Fruit fly (Drosophila melanogaster) whole organism, pupa: ENCODE measurements around the gene CG42656.

Experiments
- CG10348 ChIP-seq: fragments of 200-800 bp; sonication (Bioruptor generic); IDR thresholded peaks from 2 replicates; pipeline ENCODE4 v1.3.6; 2022; ENCODE audit warnings: missing biosample characterization, missing genetic modification characterization
- CG12605 ChIP-seq: fragments of 200-800 bp; sonication (Bioruptor generic); IDR thresholded peaks from 2 replicates; pipeline ENCODE4 v1.3.6; 2022; ENCODE audit warnings: missing biosample characterization, missing genetic modification characterization
- CG13204 ChIP-seq: fragments of 200-800 bp; sonication (Bioruptor generic); optimal IDR thresholded peaks from 2 replicates; lab custom pipeline; 2018; ENCODE audit warnings: missing biosample characterization, mild to moderate bottlenecking, missing genetic modification characterization, moderate library complexity
- CG14655 ChIP-seq: fragments of 200-800 bp; sonication (Bioruptor generic); optimal IDR thresholded peaks from 3 replicates; lab custom pipeline; 2017; ENCODE audit warnings: mild to moderate bottlenecking, missing biosample characterization, missing genetic modification reagents, missing genetic modification characterization
- CG15710 ChIP-seq: fragments of 200-800 bp; sonication (Bioruptor generic); optimal IDR thresholded peaks from 2 replicates; lab custom pipeline; 2018; ENCODE audit warnings: missing biosample characterization, mild to moderate bottlenecking, missing genetic modification characterization, moderate library complexity
- CG17806 ChIP-seq: fragments of 200-800 bp; sonication (Bioruptor generic); optimal IDR thresholded peaks from 2 replicates; lab custom pipeline; 2018; ENCODE audit warnings: missing biosample characterization, mild to moderate bottlenecking, missing genetic modification characterization, moderate library complexity
- CG32121 ChIP-seq: fragments of 200-800 bp; sonication (Bioruptor generic); IDR thresholded peaks from 2 replicates; pipeline ENCODE4 v1.3.6; 2022; ENCODE audit warnings: missing biosample characterization, missing genetic modification characterization
- CG34367 ChIP-seq: fragments of 200-800 bp; sonication (Bioruptor generic); optimal IDR thresholded peaks from 2 replicates; lab custom pipeline; 2018; ENCODE audit warnings: missing biosample characterization, mild to moderate bottlenecking, missing genetic modification characterization
- CG4496 ChIP-seq: fragments of 200-800 bp; sonication (Bioruptor generic); IDR thresholded peaks from 3 replicates; pipeline ENCODE4 v1.3.6; 2022; ENCODE audit warnings: missing biosample characterization, missing genetic modification characterization
- CG8159 ChIP-seq: fragments of 200-800 bp; sonication (Bioruptor generic); optimal IDR thresholded peaks from 3 replicates; lab custom pipeline; 2018; ENCODE audit warnings: missing biosample characterization, mild to moderate bottlenecking, missing genetic modification characterization, moderate library complexity
- CG8301 ChIP-seq: fragments of 200-800 bp; sonication (Bioruptor generic); optimal IDR thresholded peaks from 2 replicates; lab custom pipeline; 2018; ENCODE audit warnings: missing biosample characterization, mild to moderate bottlenecking, missing genetic modification characterization
- CG9948 ChIP-seq: fragments of 200-800 bp; sonication (Bioruptor generic); optimal IDR thresholded peaks from 2 replicates; lab custom pipeline; 2018; ENCODE audit warnings: missing biosample characterization, mild to moderate bottlenecking, missing genetic modification characterization, moderate library complexity
- D1 ChIP-seq: fragments of 200-800 bp; sonication (Bioruptor generic); optimal IDR thresholded peaks from 2 replicates; lab custom pipeline; 2018; ENCODE audit warnings: missing biosample characterization, mild to moderate bottlenecking, missing genetic modification characterization, moderate library complexity
- EcR ChIP-seq: fragments of 200-800 bp; sonication (Bioruptor generic); optimal IDR thresholded peaks from 3 replicates; lab custom pipeline; 2019; ENCODE audit warnings: missing biosample characterization, missing genetic modification characterization, mild to moderate bottlenecking, moderate library complexity, missing genetic modification reagents
- Ets98B ChIP-seq: fragments of 200-800 bp; sonication (Bioruptor generic); IDR thresholded peaks from 2 replicates; pipeline ENCODE4 v1.3.6; 2022; ENCODE audit warnings: missing biosample characterization, missing genetic modification characterization
- Pif1A ChIP-seq: fragments of 200-800 bp; sonication (Bioruptor generic); optimal IDR thresholded peaks from 3 replicates; lab custom pipeline; 2016; ENCODE audit warnings: missing biosample characterization, missing genetic modification characterization
- Pif1B ChIP-seq: fragments of 200-800 bp; sonication (Bioruptor generic); optimal IDR thresholded peaks from 3 replicates; lab custom pipeline; 2016; ENCODE audit warnings: missing biosample characterization, missing genetic modification characterization
- Snoo ChIP-seq: fragments of 200-800 bp; sonication (Bioruptor generic); optimal IDR thresholded peaks from 3 replicates; lab custom pipeline; 2017; ENCODE audit warnings: missing biosample characterization, mild to moderate bottlenecking, missing genetic modification characterization, inconsistent platforms
- fd96Ca ChIP-seq: fragments of 200-800 bp; sonication (Bioruptor generic); IDR thresholded peaks from 3 replicates; pipeline ENCODE4 v1.3.6; 2022; ENCODE audit warnings: missing biosample characterization, missing genetic modification characterization
- gl ChIP-seq: fragments of 200-800 bp; sonication (Bioruptor generic); optimal IDR thresholded peaks from 2 replicates; lab custom pipeline; 2018; ENCODE audit warnings: missing biosample characterization, mild to moderate bottlenecking, missing genetic modification characterization
- rn ChIP-seq: fragments of 200-800 bp; sonication (Bioruptor generic); IDR thresholded peaks from 2 replicates; pipeline ENCODE4 v1.3.6; 2022; ENCODE audit warnings: missing biosample characterization, missing genetic modification characterization

Gene CG42656

DNA sequence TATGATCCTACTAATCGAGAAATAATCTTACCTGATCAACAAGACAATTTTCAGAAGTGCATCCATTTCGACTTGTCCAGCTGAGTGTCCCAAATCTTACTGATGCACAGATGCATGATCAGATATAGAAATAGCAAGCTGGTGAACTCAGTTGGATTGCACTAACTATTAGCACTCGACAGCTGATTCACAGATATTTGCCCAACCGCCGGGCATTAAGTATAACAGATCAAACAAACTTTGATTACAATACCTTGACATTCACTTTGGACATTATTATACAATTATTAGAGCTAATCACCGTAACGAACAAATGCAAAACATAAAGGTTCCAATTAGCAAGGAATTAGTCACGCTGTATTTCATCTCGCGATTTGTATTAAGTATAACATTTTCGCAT, at the start of gene CG42656:
Gene CG42656 (minus strand): TSS at position 101 of the 400 bp plus-strand sequence.
- TF ChIP-seq gl (tag; lab: Kevin White, UChicago) (no peak), Pif1A (no peak), CG9948 (tag; lab: Kevin White, UChicago) (no peak), CG8159 (tag; lab: Kevin White, UChicago) (no peak), rn (GFP tag; lab: Robert Waterston, UW) (no peak), fd96Ca (GFP tag; lab: Robert Waterston, UW) (no peak), EcR (GFP tag; lab: Kevin White, UChicago) (no peak), CG17806 (no peak), Ets98B (no peak), Snoo (no peak)

dm6 chr3R:7541145-7541860, 48.2 kb upstream of the CG42656 start, which contains the start of the genes alpha-Est3 and alpha-Est2:
Gene alpha-Est3, minus strand, starts transcription at chr3R:7541631.
Gene alpha-Est2, plus strand, starts transcription at chr3R:7541810.
- TF ChIP-seq CG14655 (no peak), rn (GFP tag; lab: Robert Waterston, UW) (no peak), EcR (GFP tag; lab: Kevin White, UChicago) (no peak), CG10348 (no peak), gl (tag; lab: Kevin White, UChicago) (no peak), CG8301 (no peak), Pif1B (no peak), CG4496 (no peak), CG34367 (tag; lab: Kevin White, UChicago) (no peak), CG15710 (tag; lab: Kevin White, UChicago) (no peak), Snoo (no peak), D1 (no peak), CG9948 (tag; lab: Kevin White, UChicago) (no peak), CG12605 (GFP tag; lab: Robert Waterston, UW) (no peak), fd96Ca (GFP tag; lab: Robert Waterston, UW) (no peak), CG8159 (tag; lab: Kevin White, UChicago) (no peak), CG32121 (GFP tag; lab: Robert Waterston, UW) (no peak)

DNA sequence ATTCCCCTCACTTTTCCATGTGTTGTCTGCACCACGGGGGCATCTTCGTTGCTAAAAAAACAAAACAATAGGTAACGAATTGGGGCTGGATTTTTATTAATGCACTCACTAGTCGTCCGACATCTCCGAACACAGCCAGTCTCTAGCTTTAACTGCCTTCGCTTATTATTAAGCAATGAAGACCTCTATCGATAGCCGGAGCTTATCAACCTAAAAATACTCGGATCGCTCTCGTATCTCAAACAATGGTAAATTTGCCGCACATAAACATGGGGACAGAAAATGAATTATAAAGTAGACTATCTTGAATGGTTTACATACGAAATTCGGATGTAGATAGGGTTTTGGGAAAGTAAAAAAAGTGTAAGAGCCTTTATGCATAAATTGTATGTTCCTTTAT, 45.4 kb upstream of the CG42656 start, which contains the start of gene alpha-Est4:
Gene alpha-Est4 (minus strand): TSS at position 181 of the 400 bp plus-strand sequence.
- TF ChIP-seq Pif1B (no peak), Ets98B (no peak), CG14655 (no peak), gl (tag; lab: Kevin White, UChicago) (no peak), CG4496 (no peak), D1 (no peak), CG8301 (no peak), EcR (GFP tag; lab: Kevin White, UChicago) (no peak), CG8159 (tag; lab: Kevin White, UChicago) (no peak), CG9948 (tag; lab: Kevin White, UChicago) (no peak), CG17806 (no peak), CG32121 (GFP tag; lab: Robert Waterston, UW) (no peak)
- TF ChIP-seq, all 21 proteins: peak for 0

DNA sequence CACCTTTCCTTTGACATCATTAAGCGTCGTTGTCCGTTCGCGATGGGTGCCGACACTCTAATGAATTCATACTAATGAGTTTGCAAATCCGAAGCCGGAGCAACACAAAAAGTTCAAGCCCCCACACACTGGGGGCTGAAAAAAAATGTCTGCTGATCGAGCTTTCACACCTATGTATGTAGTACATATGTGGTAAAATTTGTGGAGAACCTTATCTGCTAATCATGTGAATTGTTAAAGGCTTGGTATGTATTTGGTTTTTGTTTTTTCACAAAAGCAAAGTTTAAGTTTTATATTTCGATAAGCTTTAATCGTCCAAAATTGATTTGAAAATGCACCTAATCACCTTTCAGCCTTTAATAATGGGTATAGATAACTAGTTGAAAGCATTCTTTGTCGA, 43.2 kb upstream of the CG42656 start, which contains the start of gene alpha-Est5:
Gene alpha-Est5 (minus strand): TSS at position 110 of the 400 bp plus-strand sequence.
- TF ChIP-seq CG10348 = no peak
- TF ChIP-seq Ets98B = no peak
- TF ChIP-seq rn (GFP tag; lab: Robert Waterston, UW) = no peak
- no peak for TF ChIP-seq CG32121 (GFP tag; lab: Robert Waterston, UW)
- TF ChIP-seq gl (tag; lab: Kevin White, UChicago) = no peak
- TF ChIP-seq fd96Ca (GFP tag; lab: Robert Waterston, UW) = no peak
- TF ChIP-seq CG14655 = no peak
- no peak for TF ChIP-seq Pif1A
- no peak for TF ChIP-seq D1
- no peak for TF ChIP-seq CG4496
- TF ChIP-seq Snoo = no peak
- no peak for TF ChIP-seq CG12605 (GFP tag; lab: Robert Waterston, UW)
- TF ChIP-seq CG8159 (tag; lab: Kevin White, UChicago) = no peak
- TF ChIP-seq, all 21 proteins: peak for 0

DNA sequence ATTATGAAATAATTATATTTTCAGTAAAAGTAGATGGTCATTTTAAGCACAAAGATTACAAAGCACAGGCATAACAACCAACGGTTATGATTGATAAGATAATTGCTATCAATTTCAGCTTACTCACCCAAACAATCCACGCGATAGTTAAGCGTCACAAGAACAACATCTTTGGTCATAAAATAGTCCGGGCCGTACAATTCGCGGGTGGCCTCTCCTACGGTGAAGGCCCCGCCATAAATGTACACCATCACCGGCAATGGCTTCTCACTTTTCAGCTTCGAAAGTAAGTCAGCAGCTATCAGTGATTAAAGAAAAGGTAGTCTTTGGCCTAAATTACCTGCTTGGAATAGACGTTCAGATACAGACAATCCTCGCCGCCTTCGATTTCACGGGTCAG, 42.5 kb upstream of the CG42656 start:
- TF ChIP-seq CG17806 (no peak), CG8301 (no peak), Ets98B (no peak), CG32121 (GFP tag; lab: Robert Waterston, UW) (no peak), Pif1B (no peak), rn (GFP tag; lab: Robert Waterston, UW) (no peak), Snoo (no peak), EcR (GFP tag; lab: Kevin White, UChicago) (no peak), D1 (no peak), CG12605 (GFP tag; lab: Robert Waterston, UW) (no peak), CG10348 (no peak), gl (tag; lab: Kevin White, UChicago) (no peak), CG13204 (GFP tag; lab: Kevin White, UChicago) (no peak)

- no peak for TF ChIP-seq CG15710 (tag; lab: Kevin White, UChicago)
- no peak for TF ChIP-seq CG17806
- TF ChIP-seq CG4496 = no peak
- TF ChIP-seq gl (tag; lab: Kevin White, UChicago) = no peak
- TF ChIP-seq CG34367 (tag; lab: Kevin White, UChicago) = no peak
- TF ChIP-seq Snoo = no peak
- TF ChIP-seq CG10348 = no peak
- no peak for TF ChIP-seq CG13204 (GFP tag; lab: Kevin White, UChicago)
- TF ChIP-seq CG9948 (tag; lab: Kevin White, UChicago) = no peak
- no peak for TF ChIP-seq D1
- no peak for TF ChIP-seq CG14655
Measured at dm6 chr3R:7530184-7530821, 37.2 kb upstream of the CG42656 start, which contains the start of the genes Rtnl2 and alphaTub84D. Gene Rtnl2, minus strand, starts transcription at chr3R:7530241. Gene alphaTub84D, plus strand, starts transcription at chr3R:7530753.
